Worm (Caenorhabditis elegans) whole organism, young adult: ENCODE measurements around the gene F54F7.14.

ENCODE experiments used
- lin-35 ChIP-seq, 3 experiments: fragments of 150-350 bp in 2 of 3; sonication (generic microtip) in 1 of 3; optimal IDR thresholded peaks; 2 replicates each; lab custom pipeline; 2014 to 2018; ENCODE audit warnings: missing biosample characterization in 3 of 3, missing genetic modification characterization in 3 of 3, missing genetic modification reagents in 3 of 3
- sea-2 ChIP-seq: fragments of 200-800 bp; sonication (Bioruptor generic); IDR thresholded peaks from 2 replicates; pipeline ENCODE4 v1.3.6; 2022; ENCODE audit warnings: missing genetic modification characterization, missing compliant biosample characterization
- snpc-1.3 ChIP-seq: sonication (generic microtip); optimal IDR thresholded peaks from 2 replicates; lab custom pipeline; 2017; ENCODE audit warnings: missing genetic modification characterization, mild to moderate bottlenecking, missing compliant biosample characterization, antibody characterized with exemption, moderate library complexity, missing genotype, missing genetic modification reagents; ENCODE audit not compliant: insufficient read depth

ce11 chrX:11865083-11865482 is 14.4 kb downstream of the F54F7.14 start, which contains the start of gene F54F7.6:
- TF ChIP-seq lin-35 (GFP tag; optimal IDR thresholded peaks at IDR 0.05; lab: Kevin White, UChicago) (no peak), sea-2 (GFP tag; lab: Robert Waterston, UW) (no peak), snpc-1.3 (no peak)
